Fruit fly (Drosophila melanogaster) whole organism, embryonic: ENCODE measurements around the gene Cyt-c-p.
A peak's percentile ranks its signal among the peaks of the same experiment; 100 is the strongest.

Source experiments
- ATbp ChIP-seq: fragments of 200-800 bp; sonication (Bioruptor generic); optimal IDR thresholded peaks from 2 replicates; lab custom pipeline; 2017; ENCODE audit warnings: missing biosample characterization, mild to moderate bottlenecking, missing genetic modification characterization, missing genetic modification reagents
- Ada2b ChIP-seq: fragments of 200-800 bp; sonication (Bioruptor generic); IDR thresholded peaks from 2 replicates; pipeline ENCODE4 v1.3.6; 2022; ENCODE audit warnings: missing biosample characterization, missing genetic modification characterization
- C15 ChIP-seq: fragments of 200-800 bp; sonication (Bioruptor generic); IDR thresholded peaks from 3 replicates; pipeline ENCODE4 v1.3.6; 2022; ENCODE audit warnings: missing biosample characterization, missing genetic modification characterization
- CG10654 ChIP-seq: fragments of 200-800 bp; sonication (Bioruptor generic); optimal IDR thresholded peaks from 2 replicates; lab custom pipeline; 2016; ENCODE audit warnings: missing biosample characterization, missing genetic modification characterization
- CG11560 ChIP-seq: fragments of 200-800 bp; sonication (Bioruptor generic); IDR thresholded peaks from 3 replicates; pipeline ENCODE4 v1.3.6; 2022; ENCODE audit warnings: missing biosample characterization, missing genetic modification characterization
- CG12071 ChIP-seq: fragments of 200-800 bp; sonication (Bioruptor generic); optimal IDR thresholded peaks from 3 replicates; lab custom pipeline; 2018; ENCODE audit warnings: missing biosample characterization, mild to moderate bottlenecking, missing genetic modification characterization
- CG12236 ChIP-seq: fragments of 200-800 bp; sonication (Bioruptor generic); optimal IDR thresholded peaks from 2 replicates; lab custom pipeline; 2016; ENCODE audit warnings: missing biosample characterization, missing genetic modification characterization
- CG13424 ChIP-seq: fragments of 200-800 bp; sonication (Bioruptor generic); optimal IDR thresholded peaks from 2 replicates; lab custom pipeline; 2019; ENCODE audit warnings: missing biosample characterization, mild to moderate bottlenecking, missing genetic modification characterization, moderate library complexity
- CG14014 ChIP-seq: fragments of 200-800 bp; sonication (Bioruptor generic); IDR thresholded peaks from 2 replicates; pipeline ENCODE4 v1.3.6; 2022; ENCODE audit warnings: missing biosample characterization, missing genetic modification characterization
- CG2129 ChIP-seq: fragments of 200-800 bp; sonication (Bioruptor generic); IDR thresholded peaks from 2 replicates; pipeline ENCODE4 v1.3.6; 2022; ENCODE audit warnings: missing biosample characterization, missing genetic modification characterization; ENCODE audit not compliant: partially characterized antibody
- CG2889 ChIP-seq: fragments of 200-800 bp; sonication (Bioruptor generic); IDR thresholded peaks from 3 replicates; pipeline ENCODE4 v1.3.6; 2022; ENCODE audit warnings: missing biosample characterization, missing genetic modification characterization
- CG4328 ChIP-seq: fragments of 200-800 bp; sonication (Bioruptor generic); optimal IDR thresholded peaks from 3 replicates; lab custom pipeline; 2017; ENCODE audit warnings: missing biosample characterization, missing genetic modification reagents, missing genetic modification characterization
- CG4854 ChIP-seq: fragments of 200-800 bp; sonication (Bioruptor generic); optimal IDR thresholded peaks from 2 replicates; lab custom pipeline; 2016; ENCODE audit warnings: missing biosample characterization, missing genetic modification characterization, inconsistent platforms
- CG7987 ChIP-seq: fragments of 200-800 bp; sonication (Bioruptor generic); optimal IDR thresholded peaks from 2 replicates; lab custom pipeline; 2018; ENCODE audit warnings: missing biosample characterization, mild to moderate bottlenecking, missing genetic modification characterization, moderate library complexity
- Dref ChIP-seq: fragments of 200-800 bp; sonication (Bioruptor generic); IDR thresholded peaks from 2 replicates; pipeline ENCODE4 v1.3.6; 2022; ENCODE audit warnings: missing biosample characterization, missing genetic modification characterization
- Drgx ChIP-seq: fragments of 200-800 bp; sonication (Bioruptor generic); IDR thresholded peaks from 2 replicates; pipeline ENCODE4 v1.3.6; 2022; ENCODE audit warnings: missing biosample characterization, missing genetic modification characterization
- Ets97D ChIP-seq: fragments of 200-800 bp; sonication (Bioruptor generic); optimal IDR thresholded peaks from 3 replicates; lab custom pipeline; 2016; ENCODE audit warnings: missing biosample characterization, missing genetic modification characterization
- H2.0 ChIP-seq: fragments of 200-800 bp; sonication (Bioruptor generic); IDR thresholded peaks from 2 replicates; pipeline ENCODE4 v1.3.6; 2022; ENCODE audit warnings: missing biosample characterization, missing genetic modification characterization
- HHEX ChIP-seq: fragments of 200-800 bp; sonication (Bioruptor generic); optimal IDR thresholded peaks from 3 replicates; lab custom pipeline; 2017; ENCODE audit warnings: missing biosample characterization, mild to moderate bottlenecking, missing genetic modification characterization, missing genetic modification reagents
- HLHmδ ChIP-seq: fragments of 200-800 bp; sonication (Bioruptor generic); optimal IDR thresholded peaks from 2 replicates; lab custom pipeline; 2018; ENCODE audit warnings: missing biosample characterization, mild to moderate bottlenecking, missing genetic modification characterization, moderate library complexity
- Kr ChIP-seq: fragments of 200-800 bp; sonication (Bioruptor generic); optimal IDR thresholded peaks from 2 replicates; lab custom pipeline; 2017; ENCODE audit warnings: missing biosample characterization, mild to moderate bottlenecking, missing genetic modification characterization
- Lpt ChIP-seq: fragments of >200 bp; optimal IDR thresholded peaks from 2 replicates; lab custom pipeline; 2018; ENCODE audit warnings: missing biosample characterization, missing genetic modification characterization
- Mes4 ChIP-seq: fragments of 200-800 bp; sonication (Bioruptor generic); optimal IDR thresholded peaks from 2 replicates; lab custom pipeline; 2016; ENCODE audit warnings: missing biosample characterization, missing genetic modification characterization
- Mrtf ChIP-seq: fragments of 200-800 bp; sonication (Bioruptor generic); IDR thresholded peaks from 3 replicates; pipeline ENCODE4 v1.3.6; 2022; ENCODE audit warnings: missing biosample characterization, missing genetic modification characterization
- Nf-YC ChIP-seq: fragments of 200-800 bp; optimal IDR thresholded peaks from 3 replicates; lab custom pipeline; 2019; ENCODE audit warnings: missing biosample characterization, mild to moderate bottlenecking, missing genetic modification characterization, moderate library complexity
- Oaz ChIP-seq: fragments of 200-800 bp; sonication (Bioruptor generic); IDR thresholded peaks from 2 replicates; pipeline ENCODE4 v1.3.6; 2022; ENCODE audit warnings: missing biosample characterization, missing genetic modification characterization
- PHDP ChIP-seq: fragments of 200-800 bp; sonication (Bioruptor generic); optimal IDR thresholded peaks from 3 replicates; lab custom pipeline; 2018; ENCODE audit warnings: missing biosample characterization, mild to moderate bottlenecking, missing genetic modification characterization, moderate library complexity
- Sox102F ChIP-seq: fragments of 200-800 bp; sonication (Bioruptor generic); optimal IDR thresholded peaks from 2 replicates; lab custom pipeline; 2018; ENCODE audit warnings: missing biosample characterization, mild to moderate bottlenecking, missing genetic modification characterization, moderate library complexity
- aop ChIP-seq: fragments of 200-800 bp; sonication (Bioruptor generic); IDR thresholded peaks from 2 replicates; pipeline ENCODE4 v1.3.6; 2022; ENCODE audit warnings: missing biosample characterization, missing genetic modification characterization
- br ChIP-seq: fragments of >200 bp; optimal IDR thresholded peaks from 2 replicates; lab custom pipeline; 2017
- bsh ChIP-seq, 2 experiments: fragments of 200-800 bp; sonication (Bioruptor generic); optimal IDR thresholded peaks; 2 replicates each; lab custom pipeline; 2017 to 2018; ENCODE audit warnings: mild to moderate bottlenecking in 2 of 2, missing biosample characterization in 2 of 2, missing genetic modification characterization in 2 of 2, moderate library complexity in 1 of 2
- cato ChIP-seq: fragments of 200-800 bp; sonication (Bioruptor generic); optimal IDR thresholded peaks from 2 replicates; lab custom pipeline; 2016; ENCODE audit warnings: missing biosample characterization, missing genetic modification characterization, borderline replicate concordance
- chif ChIP-seq, 2 experiments: fragments of 200-800 bp; sonication (Bioruptor generic); optimal IDR thresholded peaks; 3 replicates each; lab custom pipeline; 2016; ENCODE audit warnings: missing biosample characterization in 2 of 2, missing genetic modification characterization in 2 of 2
- chm ChIP-seq: fragments of 200-800 bp; sonication (Bioruptor generic); IDR thresholded peaks from 2 replicates; pipeline ENCODE4 v1.3.6; 2022; ENCODE audit warnings: missing biosample characterization, missing genetic modification characterization
- dysf ChIP-seq: fragments of 200-800 bp; sonication (Bioruptor generic); IDR thresholded peaks from 3 replicates; pipeline ENCODE4 v1.3.6; 2022; ENCODE audit warnings: missing biosample characterization, missing genetic modification characterization
- en ChIP-seq: fragments of 200-800 bp; sonication (Bioruptor generic); optimal IDR thresholded peaks from 2 replicates; lab custom pipeline; 2016; ENCODE audit warnings: missing biosample characterization, missing genetic modification characterization
- fd96Cb ChIP-seq: fragments of 200-800 bp; sonication (Bioruptor generic); optimal IDR thresholded peaks from 2 replicates; lab custom pipeline; 2018; ENCODE audit warnings: missing biosample characterization, mild to moderate bottlenecking, missing genetic modification characterization, moderate library complexity
- gfzf ChIP-seq: fragments of 200-800 bp; sonication (Bioruptor generic); optimal IDR thresholded peaks from 2 replicates; lab custom pipeline; 2016; ENCODE audit warnings: missing biosample characterization, mild to moderate bottlenecking, missing genetic modification characterization, moderate library complexity
- gsb-n ChIP-seq: fragments of 200-800 bp; sonication (Bioruptor generic); optimal IDR thresholded peaks from 3 replicates; lab custom pipeline; 2018; ENCODE audit warnings: missing biosample characterization, mild to moderate bottlenecking, missing genetic modification characterization
- lbe ChIP-seq: fragments of 200-800 bp; sonication (Bioruptor generic); optimal IDR thresholded peaks from 2 replicates; lab custom pipeline; 2016; ENCODE audit warnings: missing biosample characterization, mild to moderate bottlenecking, missing genetic modification characterization
- lilli ChIP-seq: fragments of 200-800 bp; sonication (Bioruptor generic); optimal IDR thresholded peaks from 3 replicates; lab custom pipeline; 2016; ENCODE audit warnings: missing biosample characterization, missing genetic modification characterization
- lola ChIP-seq, 3 experiments: fragments of >200 bp in 2 of 3; fragments of 200-800 bp in 1 of 3; sonication (Bioruptor generic) in 1 of 3; optimal IDR thresholded peaks; 2 replicates each; lab custom pipeline; 2017 to 2019; ENCODE audit warnings: missing biosample characterization in 3 of 3, missing genetic modification characterization in 3 of 3, mild to moderate bottlenecking in 1 of 3, moderate library complexity in 1 of 3
- mirr ChIP-seq: fragments of 200-800 bp; sonication (Bioruptor generic); optimal IDR thresholded peaks from 3 replicates; lab custom pipeline; 2018; ENCODE audit warnings: missing biosample characterization, mild to moderate bottlenecking, missing genetic modification characterization
- pnt ChIP-seq: fragments of 200-800 bp; sonication (Bioruptor generic); optimal IDR thresholded peaks from 3 replicates; lab custom pipeline; 2016; ENCODE audit warnings: missing biosample characterization, missing genetic modification characterization
- ranshi ChIP-seq: fragments of 200-800 bp; sonication (Bioruptor generic); IDR thresholded peaks from 2 replicates; pipeline ENCODE4 v1.3.6; 2022; ENCODE audit warnings: missing biosample characterization, missing genetic modification characterization
- rib ChIP-seq: fragments of 200-800 bp; sonication (Bioruptor generic); IDR thresholded peaks from 2 replicates; pipeline ENCODE4 v1.3.6; 2022; ENCODE audit warnings: missing biosample characterization, missing genetic modification characterization
- salm ChIP-seq: fragments of 200-800 bp; sonication (Bioruptor generic); optimal IDR thresholded peaks from 2 replicates; lab custom pipeline; 2018; ENCODE audit warnings: missing biosample characterization, mild to moderate bottlenecking, missing genetic modification characterization
- sens ChIP-seq: fragments of 200-800 bp; sonication (Bioruptor generic); peaks from one replicate; lab custom pipeline; 2016; ENCODE audit warnings: missing biosample characterization, missing genetic modification characterization
- sr ChIP-seq: fragments of 200-800 bp; sonication (Bioruptor generic); IDR thresholded peaks from 3 replicates; pipeline ENCODE4 v1.3.6; 2022; ENCODE audit warnings: missing biosample characterization, missing genetic modification characterization
- vnd ChIP-seq: fragments of 200-800 bp; sonication (Bioruptor generic); IDR thresholded peaks from 3 replicates; pipeline ENCODE4 v1.3.6; 2022; ENCODE audit warnings: missing biosample characterization, missing genetic modification characterization; ENCODE audit not compliant: partially characterized antibody

Gene Cyt-c-p

dm6 chr2L:16672290-16672689, 47.4 kb upstream of the Cyt-c-p start:
- TF ChIP-seq sr (GFP tag; lab: Robert Waterston, UW) (no peak), Drgx (GFP tag; lab: Robert Waterston, UW) (peak; percentile 52), sens (GFP tag; lab: Kevin White, UChicago) (peak; percentile 73), rib (no peak), CG2889 (no peak), ranshi (GFP tag; lab: Robert Waterston, UW) (no peak), Ada2b (GFP tag; lab: Robert Waterston, UW) (0 out of 2 replicates have a peak, but pooled peaks have one; percentile 7), dysf (0 out of 3 replicates have a peak, but pooled peaks have one; percentile 14)

- TF ChIP-seq C15 (GFP tag; lab: Robert Waterston, UW): no peak
- no peak for TF ChIP-seq Mrtf (GFP tag; lab: Robert Waterston, UW)
- TF ChIP-seq CG11560 (tag; lab: Robert Waterston, UW): no peak
- TF ChIP-seq mirr: no peak
- TF ChIP-seq lola (GFP tag; optimal IDR thresholded peaks at IDR 0.05; lab: Kevin White, UChicago): no peak
- no peak for TF ChIP-seq CG14014
- no peak for TF ChIP-seq CG4328 (GFP tag; lab: Kevin White, UChicago)
- TF ChIP-seq gfzf (GFP tag; lab: Kevin White, UChicago): peak; percentile 38
- peak in 1 of 2 experiments; percentile 7 for TF ChIP-seq bsh (GFP tag; optimal IDR thresholded peaks at IDR 0.05; lab: Kevin White, UChicago)
- TF ChIP-seq vnd: peak; percentile 86
- TF ChIP-seq lilli (GFP tag; lab: Kevin White, UChicago): peak; percentile 28
- TF ChIP-seq Oaz (GFP tag; lab: Robert Waterston, UW): no peak
- TF ChIP-seq Sox102F (GFP tag; lab: Kevin White, UChicago): no peak
- no peak for TF ChIP-seq HHEX (GFP tag; lab: Kevin White, UChicago)
- peak; percentile 8 for TF ChIP-seq CG7987 (GFP tag; lab: Kevin White, UChicago)
- TF ChIP-seq fd96Cb (tag; lab: Kevin White, UChicago): no peak
- TF ChIP-seq salm: no peak
- no peak for TF ChIP-seq Lpt
- no peak for TF ChIP-seq CG13424 (tag; lab: Kevin White, UChicago)
- TF ChIP-seq Dref (GFP tag; lab: Robert Waterston, UW): peak; percentile 85
- no peak for TF ChIP-seq gsb-n (tag; lab: Kevin White, UChicago)
- no peak for TF ChIP-seq chm
- no peak for TF ChIP-seq aop
- no peak for TF ChIP-seq Nf-YC (tag; lab: Kevin White, UChicago)
- peak; percentile 84 for TF ChIP-seq lbe (GFP tag; lab: Kevin White, UChicago)
- TF ChIP-seq en: no peak
- TF ChIP-seq br: no peak
- no peak for TF ChIP-seq Mes4 (GFP tag; lab: Kevin White, UChicago)
- no peak for TF ChIP-seq H2.0
- no peak for TF ChIP-seq Kr
- no peak for TF ChIP-seq ATbp (GFP tag; lab: Kevin White, UChicago)
- no peak for TF ChIP-seq CG10654 (GFP tag; lab: Kevin White, UChicago)
- TF ChIP-seq pnt (GFP tag; lab: Kevin White, UChicago): no peak
- no peak for TF ChIP-seq cato (GFP tag; lab: Kevin White, UChicago)
- no peak for TF ChIP-seq HLHmδ (GFP tag; lab: Kevin White, UChicago)
- TF ChIP-seq chif (GFP tag; optimal IDR thresholded peaks at IDR 0.05; lab: Kevin White, UChicago): no peak
- TF ChIP-seq PHDP (tag; lab: Kevin White, UChicago): no peak
- peak; percentile 16 for TF ChIP-seq CG12236
- no peak for TF ChIP-seq CG4854 (GFP tag; lab: Kevin White, UChicago)
- peak; percentile 75 for TF ChIP-seq CG2129 (GFP tag; lab: Robert Waterston, UW)
- peak; percentile 77 for TF ChIP-seq Ets97D (GFP tag; lab: Kevin White, UChicago)
- no peak for TF ChIP-seq CG12071
Measured at dm6 chr2L:16676651-16677359, 42.9 kb upstream of the Cyt-c-p start, which contains the start of the genes Trpgamma and her. TSS of gene Trpgamma (minus strand) at chr2L:16676701. TSS of gene her (plus strand) at chr2L:16677185.
